Worm (Caenorhabditis elegans) whole organism, L4 larva: Measurements from ENCODE around the gene vps-35.

Experiments
- F26F4.8 ChIP-seq: fragments of 200-800 bp; sonication (Bioruptor generic); conservative IDR thresholded peaks from 2 replicates; pipeline ENCODE4 v1.3.6; 2022; ENCODE audit warnings: missing genetic modification characterization, missing compliant biosample characterization
- F37D6.2 ChIP-seq: sonication (generic microtip); optimal IDR thresholded peaks from 2 replicates; lab custom pipeline; 2016; ENCODE audit warnings: mild to moderate bottlenecking, missing genetic modification characterization, missing compliant biosample characterization
- T26A8.4 ChIP-seq: fragments of 200-800 bp; sonication (Bioruptor generic); IDR thresholded peaks from 2 replicates; pipeline ENCODE4 v1.3.6; 2022; ENCODE audit warnings: missing genetic modification characterization, missing compliant biosample characterization
- ZK337.2 ChIP-seq: fragments of 200-800 bp; sonication (Bioruptor generic); IDR thresholded peaks from 2 replicates; pipeline ENCODE4 v1.3.6; 2022; ENCODE audit warnings: missing genetic modification reagents, missing genetic modification characterization, missing compliant biosample characterization
- aha-1 ChIP-seq: fragments of 150-350 bp; peaks from one replicate; lab custom pipeline; 2014; ENCODE audit warnings: missing biosample characterization, missing genetic modification characterization
- aly-2 ChIP-seq: sonication (generic microtip); optimal IDR thresholded peaks from 2 replicates; lab custom pipeline; 2018; ENCODE audit warnings: missing biosample characterization, missing genetic modification characterization
- ama-1 ChIP-seq: fragments of 150-350 bp; optimal IDR thresholded peaks from 2 replicates; lab custom pipeline; 2014; ENCODE audit warnings: inconsistent platforms, mixed read lengths
- ceh-20 ChIP-seq: fragments of 200-800 bp; sonication (Bioruptor generic); IDR thresholded peaks from 2 replicates; pipeline ENCODE4 v1.3.6; 2022; ENCODE audit warnings: missing genetic modification reagents, missing genetic modification characterization, missing compliant biosample characterization
- ceh-28 ChIP-seq: fragments of 150-350 bp; optimal IDR thresholded peaks from 2 replicates; lab custom pipeline; 2014; ENCODE audit warnings: missing biosample characterization, missing genetic modification reagents, missing genetic modification characterization
- ceh-82 ChIP-seq: sonication (generic microtip); optimal IDR thresholded peaks from 2 replicates; lab custom pipeline; 2017; ENCODE audit warnings: missing biosample characterization, missing genetic modification characterization
- ces-1 ChIP-seq: fragments of 150-350 bp; sonication (generic microtip); optimal IDR thresholded peaks from 4 replicates; lab custom pipeline; 2014; ENCODE audit warnings: missing biosample characterization, missing genetic modification reagents, missing genetic modification characterization
- daf-16 ChIP-seq, 3 experiments: sonication (generic microtip); optimal IDR thresholded peaks; 2 replicates each; lab custom pipeline; 2016 to 2017; ENCODE audit warnings: missing genetic modification characterization in 3 of 3, missing genetic modification reagents in 3 of 3, mild to moderate bottlenecking in 2 of 3, missing compliant biosample characterization in 2 of 3, missing biosample characterization in 1 of 3, moderate library complexity in 1 of 3
- dmd-6 ChIP-seq: fragments of 200-800 bp; sonication (Bioruptor generic); IDR thresholded peaks from 2 replicates; pipeline ENCODE4 v1.3.6; 2022; ENCODE audit warnings: missing genetic modification reagents, missing genetic modification characterization, missing compliant biosample characterization
- dmd-8 ChIP-seq: fragments of 200-800 bp; sonication (Bioruptor generic); IDR thresholded peaks from 2 replicates; pipeline ENCODE4 v1.3.6; 2022; ENCODE audit warnings: missing genetic modification characterization, missing compliant biosample characterization
- dmd-9 ChIP-seq: fragments of 200-800 bp; sonication (Bioruptor generic); IDR thresholded peaks from 2 replicates; pipeline ENCODE4 v1.3.6; 2022; ENCODE audit warnings: missing genetic modification reagents, missing genetic modification characterization, missing compliant biosample characterization
- dve-1 ChIP-seq: sonication (generic microtip); optimal IDR thresholded peaks from 2 replicates; lab custom pipeline; 2017; ENCODE audit warnings: antibody characterized with exemption, mild to moderate bottlenecking, missing genetic modification characterization, missing compliant biosample characterization; ENCODE audit not compliant: insufficient read depth
- gei-8 ChIP-seq: fragments of 200-800 bp; sonication (Bioruptor generic); optimal IDR thresholded peaks from 2 replicates; lab custom pipeline; 2018; ENCODE audit warnings: mild to moderate bottlenecking, missing genetic modification characterization, missing compliant biosample characterization
- hlh-11 ChIP-seq: fragments of 200-800 bp; sonication (Bioruptor generic); optimal IDR thresholded peaks from 2 replicates; lab custom pipeline; 2018; ENCODE audit warnings: mild to moderate bottlenecking, missing genetic modification characterization, missing compliant biosample characterization
- hmg-1.1 ChIP-seq: fragments of 200-800 bp; sonication (Bioruptor generic); IDR thresholded peaks from 2 replicates; pipeline ENCODE4 v1.3.6; 2022; ENCODE audit warnings: missing genetic modification reagents, missing genetic modification characterization, missing compliant biosample characterization
- lin-13 ChIP-seq: fragments of 150-350 bp; optimal IDR thresholded peaks from 2 replicates; lab custom pipeline; 2014; ENCODE audit warnings: missing biosample characterization, missing genetic modification reagents, missing genetic modification characterization
- mdt-29 ChIP-seq: fragments of 200-800 bp; sonication (Bioruptor generic); IDR thresholded peaks from 2 replicates; pipeline ENCODE4 v1.3.6; 2022; ENCODE audit warnings: missing genetic modification reagents, missing genetic modification characterization, missing compliant biosample characterization
- mep-1 ChIP-seq: fragments of 150-350 bp; sonication (generic microtip); optimal IDR thresholded peaks from 3 replicates; lab custom pipeline; 2014; ENCODE audit warnings: missing biosample characterization, missing genetic modification characterization
- mes-2 ChIP-seq: sonication (generic microtip); optimal IDR thresholded peaks from 2 replicates; lab custom pipeline; 2016; ENCODE audit warnings: missing genotype, mild to moderate bottlenecking, missing genetic modification characterization, missing compliant biosample characterization; ENCODE audit not compliant: poor library complexity, severe bottlenecking
- mxl-2 ChIP-seq: fragments of 200-800 bp; sonication (Bioruptor generic); conservative IDR thresholded peaks from 2 replicates; pipeline ENCODE4 v1.3.6; 2022; ENCODE audit warnings: missing genetic modification reagents, missing genetic modification characterization, missing compliant biosample characterization
- nhr-102 ChIP-seq: sonication (generic microtip); optimal IDR thresholded peaks from 2 replicates; lab custom pipeline; 2016; ENCODE audit warnings: mild to moderate bottlenecking, missing genetic modification characterization, moderate library complexity, missing compliant biosample characterization
- nhr-111 ChIP-seq: fragments of 200-800 bp; sonication (Bioruptor generic); optimal IDR thresholded peaks from 2 replicates; lab custom pipeline; 2018; ENCODE audit warnings: mild to moderate bottlenecking, missing genetic modification characterization, missing compliant biosample characterization
- nhr-28 ChIP-seq: fragments of 150-350 bp; optimal IDR thresholded peaks from 2 replicates; lab custom pipeline; 2014; ENCODE audit warnings: missing biosample characterization, missing genetic modification characterization
- nhr-42 ChIP-seq: fragments of 200-800 bp; sonication (Bioruptor generic); IDR thresholded peaks from 2 replicates; pipeline ENCODE4 v1.3.6; 2022; ENCODE audit warnings: missing genetic modification characterization, missing compliant biosample characterization
- nhr-6 ChIP-seq: fragments of 150-350 bp; optimal IDR thresholded peaks from 2 replicates; lab custom pipeline; 2014; ENCODE audit warnings: missing biosample characterization, missing genetic modification characterization
- nhr-77 ChIP-seq: fragments of 150-350 bp; optimal IDR thresholded peaks from 2 replicates; lab custom pipeline; 2014; ENCODE audit warnings: missing biosample characterization, missing genetic modification characterization
- pha-4 ChIP-seq, 2 experiments: fragments of 150-350 bp in 1 of 2; fragments of 200-800 bp in 1 of 2; sonication (Bioruptor generic) in 1 of 2; IDR thresholded peaks in 1 of 2; optimal IDR thresholded peaks in 1 of 2; 2 replicates each; pipeline versions ENCODE4 v1.3.6 to Lab custom; 2014 to 2022; ENCODE audit warnings: missing genetic modification characterization in 2 of 2, missing genetic modification reagents in 2 of 2, missing biosample characterization in 1 of 2, missing compliant biosample characterization in 1 of 2
- php-3 ChIP-seq: fragments of 200-800 bp; sonication (Bioruptor generic); IDR thresholded peaks from 2 replicates; pipeline ENCODE4 v1.3.6; 2022; ENCODE audit warnings: missing genetic modification reagents, missing genetic modification characterization, missing compliant biosample characterization
- pqm-1 ChIP-seq: sonication (generic microtip); optimal IDR thresholded peaks from 2 replicates; lab custom pipeline; 2017; ENCODE audit warnings: missing biosample characterization, missing genetic modification characterization
- tra-1 ChIP-seq: fragments of 200-800 bp; sonication (Bioruptor generic); IDR thresholded peaks from 2 replicates; pipeline ENCODE4 v1.3.6; 2022; ENCODE audit warnings: missing genetic modification reagents, missing genetic modification characterization, missing compliant biosample characterization
- unc-130 ChIP-seq: sonication (generic microtip); optimal IDR thresholded peaks from 2 replicates; lab custom pipeline; 2016; ENCODE audit warnings: missing genetic modification reagents, missing genetic modification characterization, missing compliant biosample characterization
- unc-62 ChIP-seq, 3 experiments: fragments of 150-350 bp in 1 of 3; sonication (generic microtip); optimal IDR thresholded peaks in 2 of 3; peaks in 1 of 3; 1 replicate in 1 of 3; 2 replicates in 2 of 3; lab custom pipeline; 2014 to 2017; ENCODE audit warnings: missing biosample characterization in 3 of 3, missing genetic modification characterization in 3 of 3, missing genetic modification reagents in 3 of 3, missing genotype in 1 of 3
- zag-1 ChIP-seq: fragments of 150-350 bp; optimal IDR thresholded peaks from 2 replicates; lab custom pipeline; 2014; ENCODE audit warnings: missing biosample characterization, missing genetic modification characterization
- zip-2 ChIP-seq: fragments of 150-350 bp; optimal IDR thresholded peaks from 2 replicates; lab custom pipeline; 2014; ENCODE audit warnings: missing biosample characterization, missing genetic modification characterization

Gene vps-35

DNA sequence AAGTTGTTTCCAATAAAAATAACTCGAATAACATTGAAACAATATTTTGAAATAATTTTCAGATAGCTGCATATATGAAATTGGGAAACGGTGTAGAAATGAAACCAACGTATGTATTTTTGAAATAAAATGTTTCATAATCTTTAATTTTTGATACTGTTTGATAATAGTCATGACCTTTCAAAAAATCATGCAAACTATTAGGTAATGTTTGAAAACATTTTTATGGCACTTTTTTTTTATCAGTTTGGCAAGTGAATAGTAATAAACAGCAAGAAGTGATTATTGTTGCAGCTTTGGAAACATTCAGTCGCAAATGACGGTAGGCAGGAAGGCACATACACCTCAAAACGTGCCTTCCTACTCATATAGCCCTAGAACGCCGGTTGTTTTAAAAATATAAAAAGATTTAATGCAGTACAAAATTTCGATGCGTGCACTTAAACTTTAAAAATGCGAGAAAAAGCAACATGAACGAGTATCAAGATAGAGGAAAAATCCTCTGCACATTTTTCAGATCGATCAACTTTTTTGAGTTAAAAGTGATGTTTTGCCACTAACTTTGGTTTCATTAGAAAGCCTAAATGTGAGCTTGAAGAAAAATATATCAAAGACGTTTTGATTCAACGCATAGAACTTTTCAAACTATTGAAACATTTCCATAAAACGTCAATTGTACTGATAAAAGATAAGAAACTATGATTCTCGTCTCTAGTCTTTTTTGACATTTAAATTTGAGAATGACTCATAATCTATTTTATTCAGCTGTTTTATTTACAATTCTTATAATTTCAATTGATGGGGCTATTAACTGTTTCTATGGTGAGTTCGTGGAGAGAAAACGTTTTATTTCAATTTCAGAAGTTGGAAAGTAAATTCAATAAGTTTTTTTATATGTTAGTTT is 42.0 kb upstream of the vps-35 start, which contains the start of gene F55C12.19:
Gene F55C12.19 (plus strand): TSS at position 735 of the 904 bp plus-strand sequence.
- TF ChIP-seq nhr-28 (tag; lab: Kevin White, UChicago) (peak; percentile 39), mep-1 (peak; percentile 2), dmd-6 (GFP tag; lab: Robert Waterston, UW) (peak; percentile 59), pqm-1 (peak; percentile 52), daf-16 (GFP tag; optimal IDR thresholded peaks at IDR 0.05; lab: Kevin White, UChicago) (no peak), daf-16 (tag; optimal IDR thresholded peaks at IDR 0.05; lab: Kevin White, UChicago) (peak; percentile 86), dmd-9 (GFP tag; lab: Robert Waterston, UW) (no peak), dve-1 (tag; lab: Kevin White, UChicago) (peak; percentile 37), nhr-77 (tag; lab: Kevin White, UChicago) (no peak), nhr-6 (tag; lab: Kevin White, UChicago) (peak; percentile 78), php-3 (peak; percentile 54; the same call in 1 of the 2 replicates), aha-1 (tag; lab: Kevin White, UChicago) (peak; percentile 97)

DNA sequence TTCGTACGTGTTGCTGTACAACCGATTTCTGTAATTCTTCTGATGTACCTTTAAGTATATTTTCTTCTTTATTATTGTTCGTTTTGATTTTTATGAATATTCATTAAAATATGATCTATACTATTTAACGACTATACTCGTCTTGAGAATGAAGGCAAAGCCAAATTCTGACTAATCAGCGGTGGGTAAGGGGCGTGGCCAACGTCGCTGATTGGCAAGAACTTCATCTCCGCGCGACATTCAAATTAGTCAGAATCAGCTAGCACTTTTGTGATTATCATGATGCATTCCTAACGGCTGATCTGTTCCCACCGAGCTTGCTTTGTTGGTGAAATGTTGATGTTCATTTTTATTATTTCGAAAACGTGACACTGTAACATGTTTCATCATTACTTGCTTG is 40.7 kb upstream of the vps-35 start:
- TF ChIP-seq ceh-20, result no peak
- peak; percentile 36 for TF ChIP-seq ama-1
- no peak for TF ChIP-seq nhr-6 (tag; lab: Kevin White, UChicago)
- TF ChIP-seq php-3, result 0 out of 2 replicates have a peak, but pooled peaks have one; percentile 20
- peak; percentile 35 for TF ChIP-seq mes-2
- TF ChIP-seq nhr-28 (tag; lab: Kevin White, UChicago), result peak; percentile 24

DNA sequence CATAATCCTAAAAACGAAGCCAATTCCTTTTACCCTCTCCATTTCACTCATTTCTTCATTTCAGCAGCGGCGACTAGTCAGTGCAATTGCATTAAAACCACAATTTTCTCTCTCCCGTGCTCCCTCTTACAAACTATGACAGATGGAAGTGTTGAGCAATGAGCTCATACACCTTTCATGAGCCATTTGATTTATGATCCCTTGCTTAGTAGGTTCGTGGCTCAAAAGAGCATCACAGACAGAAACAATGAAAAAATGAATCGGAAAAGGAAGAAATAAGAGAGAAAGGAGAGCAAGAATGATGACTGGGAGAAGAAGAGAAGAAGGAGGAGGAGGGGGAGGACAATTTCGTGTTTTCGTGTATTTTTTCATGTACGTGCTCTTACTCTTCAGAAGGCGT is 36.1 kb upstream of the vps-35 start:
- TF ChIP-seq ceh-20, result peak; percentile 35; the same call in 1 of the 2 replicates
- TF ChIP-seq lin-13, result no peak
- peak in 1 of 2 experiments; percentile 93 for TF ChIP-seq unc-62 (GFP tag; optimal IDR thresholded peaks at IDR 0.05 in 1 of 2; lab: Kevin White, UChicago)
- TF ChIP-seq unc-62 (tag; optimal IDR thresholded peaks at IDR 0.05; lab: Kevin White, UChicago), result no peak

- no peak for TF ChIP-seq nhr-102
- TF ChIP-seq pqm-1, result peak; percentile 25
- TF ChIP-seq mdt-29, result no peak
- TF ChIP-seq T26A8.4 (GFP tag; lab: Robert Waterston, UW), result no peak
- TF ChIP-seq zag-1 (tag; lab: Kevin White, UChicago), result no peak
- TF ChIP-seq daf-16 (GFP tag; optimal IDR thresholded peaks at IDR 0.05; lab: Kevin White, UChicago), result no peak
- TF ChIP-seq daf-16 (tag; optimal IDR thresholded peaks at IDR 0.05; lab: Kevin White, UChicago), result peak; percentile 56
- no peak for TF ChIP-seq F26F4.8 (GFP tag; lab: Robert Waterston, UW)
- peak; percentile 0 for TF ChIP-seq dve-1 (tag; lab: Kevin White, UChicago)
- TF ChIP-seq lin-13, result no peak
- no peak for TF ChIP-seq nhr-111 (GFP tag; lab: Kevin White, UChicago)
- peak; percentile 16 for TF ChIP-seq hlh-11 (tag; lab: Kevin White, UChicago)
- no peak for TF ChIP-seq ceh-82 (tag; lab: Kevin White, UChicago)
- TF ChIP-seq php-3, result no peak
- no peak for TF ChIP-seq F37D6.2 (tag; lab: Kevin White, UChicago)
- no peak for TF ChIP-seq hmg-1.1 (GFP tag; lab: Robert Waterston, UW)
- no peak for TF ChIP-seq zip-2 (tag; lab: Kevin White, UChicago)
- no peak for TF ChIP-seq mxl-2 (GFP tag; lab: Robert Waterston, UW)
- TF ChIP-seq nhr-28 (tag; lab: Kevin White, UChicago), result peak; percentile 76
Observed at ce11 chrII:5872414-5872813, 35.2 kb upstream of the vps-35 start.

DNA sequence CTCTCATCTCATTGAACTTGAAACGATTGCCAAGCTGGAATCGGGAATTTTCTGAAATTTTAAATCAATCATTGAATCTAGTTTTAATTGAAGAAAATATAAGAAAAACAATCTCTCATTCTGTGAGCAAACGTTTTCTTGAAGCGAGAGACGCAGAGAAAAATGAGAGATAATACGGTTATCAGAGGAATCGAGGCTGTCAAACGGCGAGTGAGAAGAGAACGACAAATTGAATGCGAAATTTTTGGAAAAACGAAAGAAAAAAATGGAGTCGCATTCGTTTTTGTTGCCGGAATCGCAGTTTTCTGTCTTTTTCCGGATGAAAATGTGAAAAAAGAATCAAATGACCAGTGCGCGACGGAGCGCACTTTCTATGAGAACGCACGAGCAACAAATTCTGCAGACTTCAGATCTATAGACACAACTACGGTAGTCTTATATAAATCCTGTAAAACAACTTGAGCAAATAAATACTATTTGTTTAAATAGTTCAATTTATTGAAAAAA is 34.0 kb upstream of the vps-35 start, which contains the start of gene tex-2:
Gene tex-2 (minus strand): TSS at position 51 of the 507 bp plus-strand sequence.
- peak; percentile 17 for TF ChIP-seq F37D6.2 (tag; lab: Kevin White, UChicago)
- peak; percentile 26 for TF ChIP-seq pqm-1
- TF ChIP-seq pha-4 (GFP tag; IDR thresholded peaks at IDR 0.05; lab: Robert Waterston, UW), result no peak
- TF ChIP-seq pha-4 (tag; optimal IDR thresholded peaks at IDR 0.05; lab: Kevin White, UChicago), result no peak
- no peak for TF ChIP-seq aly-2 (tag; lab: Kevin White, UChicago)
- TF ChIP-seq hlh-11 (tag; lab: Kevin White, UChicago), result peak; percentile 72
- peak; percentile 61; the same call in 1 of the 2 replicates for TF ChIP-seq tra-1
- TF ChIP-seq gei-8 (GFP tag; lab: Kevin White, UChicago), result no peak
- TF ChIP-seq dmd-6 (GFP tag; lab: Robert Waterston, UW), result peak; percentile 79
- TF ChIP-seq nhr-42 (GFP tag; lab: Robert Waterston, UW), result no peak
- TF ChIP-seq nhr-77 (tag; lab: Kevin White, UChicago), result no peak
- TF ChIP-seq ceh-28, result no peak
- TF ChIP-seq ces-1 (GFP tag; lab: Kevin White, UChicago), result no peak
- TF ChIP-seq unc-130 (GFP tag; lab: Kevin White, UChicago), result peak; percentile 49
- no peak for TF ChIP-seq ZK337.2 (GFP tag; lab: Robert Waterston, UW)
- no peak for TF ChIP-seq dmd-8
- TF ChIP-seq daf-16 (GFP tag; optimal IDR thresholded peaks at IDR 0.05; lab: Kevin White, UChicago), result no peak
- TF ChIP-seq daf-16 (tag; optimal IDR thresholded peaks at IDR 0.05; lab: Kevin White, UChicago), result peak; percentile 64
